Fruit fly (Drosophila melanogaster): ENCODE data around the gene CG33791.

The CG33791 gene

dm6 chr3L:1569162-1569965 is 33.4 kb upstream of the CG33791 start, which contains the start of gene Tmep:
Tmep (plus strand) TSS chr3L:1569181.
- no peak for TF ChIP-seq CG7101 (tag; optimal IDR thresholded peaks at IDR 0.05)
- peak; percentile 63 for TF ChIP-seq cic (GFP tag; optimal IDR thresholded peaks at IDR 0.05)
- TF ChIP-seq toe (GFP tag; optimal IDR thresholded peaks at IDR 0.05), result no peak
- no peak for TF ChIP-seq CG14711 (tag; optimal IDR thresholded peaks at IDR 0.05)
- peak; percentile 61 for TF ChIP-seq tj (GFP tag; optimal IDR thresholded peaks at IDR 0.05)
- peak; percentile 5 for TF ChIP-seq Mnt (GFP tag; optimal IDR thresholded peaks at IDR 0.05)
- no peak for TF ChIP-seq CG5204 (GFP tag; optimal IDR thresholded peaks at IDR 0.05)

- TF ChIP-seq cic (GFP tag; optimal IDR thresholded peaks at IDR 0.05) (no peak), bab1 (GFP tag; optimal IDR thresholded peaks at IDR 0.05) (peak; percentile 9), tj (GFP tag; optimal IDR thresholded peaks at IDR 0.05) (peak; percentile 59), CG7101 (tag; optimal IDR thresholded peaks at IDR 0.05) (no peak)
Measured at dm6 chr3L:1569966-1570276, 32.8 kb upstream of the CG33791 start.

- peak; percentile 45 for TF ChIP-seq kay (GFP tag; ENCODE audit: borderline replicate concordance)
- TF ChIP-seq CG14711 (tag; optimal IDR thresholded peaks at IDR 0.05), result no peak
- TF ChIP-seq ovo (GFP tag; optimal IDR thresholded peaks at IDR 0.05), result no peak
- peak; percentile 1 for TF ChIP-seq tj (GFP tag; optimal IDR thresholded peaks at IDR 0.05)
- no peak for TF ChIP-seq CG7045 (GFP tag; optimal IDR thresholded peaks at IDR 0.05)
- no peak for TF ChIP-seq pad (GFP tag; optimal IDR thresholded peaks at IDR 0.05)
- TF ChIP-seq bab1 (GFP tag; optimal IDR thresholded peaks at IDR 0.05), result no peak
Measured at dm6 chr3L:1571077-1571476, 31.7 kb upstream of the CG33791 start.

dm6 chr3L:1573191-1573590 is 29.6 kb upstream of the CG33791 start:
- TF ChIP-seq bab1 (GFP tag; optimal IDR thresholded peaks at IDR 0.05) (no peak), CG11617 (GFP tag; optimal IDR thresholded peaks at IDR 0.05) (no peak), Clk (GFP tag; optimal IDR thresholded peaks at IDR 0.05) (no peak), Mnt (GFP tag; optimal IDR thresholded peaks at IDR 0.05) (no peak), CG5204 (GFP tag; optimal IDR thresholded peaks at IDR 0.05) (no peak), CG33017 (tag; optimal IDR thresholded peaks at IDR 0.05) (no peak), CG1620 (GFP tag; optimal IDR thresholded peaks at IDR 0.05) (no peak), CG12768 (GFP tag; optimal IDR thresholded peaks at IDR 0.05) (no peak), CG7045 (GFP tag; optimal IDR thresholded peaks at IDR 0.05) (no peak), tj (GFP tag; optimal IDR thresholded peaks at IDR 0.05) (no peak), pad (GFP tag; optimal IDR thresholded peaks at IDR 0.05) (no peak), CG7101 (tag; optimal IDR thresholded peaks at IDR 0.05) (no peak), cic (GFP tag; optimal IDR thresholded peaks at IDR 0.05) (no peak), CG14711 (tag; optimal IDR thresholded peaks at IDR 0.05) (no peak), Hr96 (GFP tag; optimal IDR thresholded peaks at IDR 0.05) (no peak), cnc (optimal IDR thresholded peaks at IDR 0.05) (no peak), Crg-1 (GFP tag; optimal IDR thresholded peaks at IDR 0.05) (no peak)

dm6 chr3L:1575731-1576376 is 26.9 kb upstream of the CG33791 start:
- TF ChIP-seq Crg-1 (GFP tag; optimal IDR thresholded peaks at IDR 0.05) (no peak), ovo (GFP tag; optimal IDR thresholded peaks at IDR 0.05) (no peak), Hr96 (GFP tag; optimal IDR thresholded peaks at IDR 0.05) (no peak), cnc (optimal IDR thresholded peaks at IDR 0.05) (no peak), kay (GFP tag; ENCODE audit: borderline replicate concordance) (no peak), CG5204 (GFP tag; optimal IDR thresholded peaks at IDR 0.05) (no peak)

dm6 chr3L:1576489-1577106 is 26.2 kb upstream of the CG33791 start, which contains the start of gene CG13917:
CG13917 (plus strand) TSS chr3L:1576699.
- TF ChIP-seq CG33017 (tag; optimal IDR thresholded peaks at IDR 0.05), result no peak
- TF ChIP-seq Clk (GFP tag; optimal IDR thresholded peaks at IDR 0.05), result no peak
- peak; percentile 71 for TF ChIP-seq pad (GFP tag; optimal IDR thresholded peaks at IDR 0.05)
- TF ChIP-seq CG7101 (tag; optimal IDR thresholded peaks at IDR 0.05), result no peak
- no peak for TF ChIP-seq CG5204 (GFP tag; optimal IDR thresholded peaks at IDR 0.05)
- no peak for TF ChIP-seq CG1620 (GFP tag; optimal IDR thresholded peaks at IDR 0.05)
- no peak for TF ChIP-seq kay (GFP tag; ENCODE audit: borderline replicate concordance)
- no peak for TF ChIP-seq Crg-1 (GFP tag; optimal IDR thresholded peaks at IDR 0.05)
- no peak for TF ChIP-seq cic (GFP tag; optimal IDR thresholded peaks at IDR 0.05)
- no peak for TF ChIP-seq cnc (optimal IDR thresholded peaks at IDR 0.05)
- no peak for TF ChIP-seq CG12768 (GFP tag; optimal IDR thresholded peaks at IDR 0.05)
- no peak for TF ChIP-seq CG11617 (GFP tag; optimal IDR thresholded peaks at IDR 0.05)
- TF ChIP-seq bab1 (GFP tag; optimal IDR thresholded peaks at IDR 0.05), result peak; percentile 65
- no peak for TF ChIP-seq Mnt (GFP tag; optimal IDR thresholded peaks at IDR 0.05)
- TF ChIP-seq ovo (GFP tag; optimal IDR thresholded peaks at IDR 0.05), result no peak
- TF ChIP-seq tj (GFP tag; optimal IDR thresholded peaks at IDR 0.05), result peak; percentile 9
